Fruit fly (Drosophila melanogaster) whole organism, prepupa: ENCODE measurements around the gene kis.

Experiments
- CG10669 ChIP-seq: fragments of 200-800 bp; sonication (Bioruptor generic); optimal IDR thresholded peaks from 3 replicates; lab custom pipeline; 2018; ENCODE audit warnings: missing biosample characterization, mild to moderate bottlenecking, missing genetic modification characterization, moderate library complexity
- CG11294 ChIP-seq: fragments of 200-800 bp; sonication (Bioruptor generic); IDR thresholded peaks from 2 replicates; pipeline ENCODE4 v1.3.6; 2022; ENCODE audit warnings: missing biosample characterization, missing genetic modification characterization
- CG15336 ChIP-seq: fragments of 200-800 bp; sonication (Bioruptor generic); IDR thresholded peaks from 2 replicates; pipeline ENCODE4 v1.3.6; 2022; ENCODE audit warnings: missing biosample characterization, missing genetic modification characterization
- CG16779 ChIP-seq: fragments of 200-800 bp; sonication (Bioruptor generic); optimal IDR thresholded peaks from 3 replicates; lab custom pipeline; 2017; ENCODE audit warnings: missing biosample characterization, mild to moderate bottlenecking, missing genetic modification characterization
- CG3032 ChIP-seq: fragments of 200-800 bp; optimal IDR thresholded peaks from 2 replicates; lab custom pipeline; 2019; ENCODE audit warnings: missing biosample characterization, mild to moderate bottlenecking, missing genetic modification characterization, moderate library complexity
- CG31627 ChIP-seq: fragments of 200-800 bp; sonication (Bioruptor generic); optimal IDR thresholded peaks from 3 replicates; lab custom pipeline; 2016; ENCODE audit warnings: missing biosample characterization, missing genetic modification characterization
- CG3919 ChIP-seq: fragments of 200-800 bp; sonication (Bioruptor generic); optimal IDR thresholded peaks from 3 replicates; lab custom pipeline; 2016; ENCODE audit warnings: missing biosample characterization, missing genetic modification characterization
- CG4318 ChIP-seq: fragments of 200-800 bp; sonication (Bioruptor generic); optimal IDR thresholded peaks from 3 replicates; lab custom pipeline; 2017; ENCODE audit warnings: missing biosample characterization, mild to moderate bottlenecking, missing genetic modification characterization
- CG6163 ChIP-seq: fragments of 200-800 bp; sonication (Bioruptor generic); IDR thresholded peaks from 3 replicates; pipeline ENCODE4 v1.3.6; 2022; ENCODE audit warnings: missing biosample characterization, missing genetic modification characterization
- CG6792 ChIP-seq: fragments of 200-800 bp; sonication (Bioruptor generic); optimal IDR thresholded peaks from 3 replicates; lab custom pipeline; 2016; ENCODE audit warnings: missing biosample characterization, missing genetic modification characterization
- CG6808 ChIP-seq: fragments of 200-800 bp; sonication (Bioruptor generic); optimal IDR thresholded peaks from 3 replicates; lab custom pipeline; 2017; ENCODE audit warnings: missing biosample characterization, missing genetic modification characterization, mild to moderate bottlenecking, moderate library complexity, missing genetic modification reagents
- CG6854 ChIP-seq: fragments of 200-800 bp; sonication (Bioruptor generic); optimal IDR thresholded peaks from 2 replicates; lab custom pipeline; 2017; ENCODE audit warnings: missing biosample characterization, mild to moderate bottlenecking, missing genetic modification characterization
- CG7368 ChIP-seq: fragments of 200-800 bp; sonication (Bioruptor generic); optimal IDR thresholded peaks from 3 replicates; lab custom pipeline; 2016; ENCODE audit warnings: missing biosample characterization, missing genetic modification characterization
- CG8119 ChIP-seq: fragments of 200-800 bp; sonication (Bioruptor generic); IDR thresholded peaks from 3 replicates; pipeline ENCODE4 v1.3.6; 2022; ENCODE audit warnings: missing biosample characterization, missing genetic modification characterization
- CG8319 ChIP-seq: fragments of 200-800 bp; sonication (Bioruptor generic); optimal IDR thresholded peaks from 3 replicates; lab custom pipeline; 2016; ENCODE audit warnings: missing biosample characterization, missing genetic modification characterization
- CG8632 ChIP-seq: fragments of 200-800 bp; sonication (Bioruptor generic); optimal IDR thresholded peaks from 3 replicates; lab custom pipeline; 2016; ENCODE audit warnings: missing biosample characterization, missing genetic modification characterization
- CG9139 ChIP-seq: fragments of 200-800 bp; sonication (Bioruptor generic); optimal IDR thresholded peaks from 3 replicates; lab custom pipeline; 2017; ENCODE audit warnings: missing biosample characterization, mild to moderate bottlenecking, missing genetic modification characterization
- Eip75B ChIP-seq: fragments of 200-800 bp; sonication (Bioruptor generic); optimal IDR thresholded peaks from 3 replicates; lab custom pipeline; 2016; ENCODE audit warnings: missing biosample characterization, missing genetic modification characterization
- Eip78C ChIP-seq: fragments of 200-800 bp; sonication (Bioruptor generic); peaks from one replicate; lab custom pipeline; 2016; ENCODE audit warnings: missing biosample characterization, missing genetic modification characterization
- Eip93F ChIP-seq: fragments of 200-800 bp; sonication (Bioruptor generic); optimal IDR thresholded peaks from 2 replicates; lab custom pipeline; 2016; ENCODE audit warnings: missing biosample characterization, mild to moderate bottlenecking, missing genetic modification characterization
- Ets21C ChIP-seq: fragments of 200-800 bp; sonication (Bioruptor generic); optimal IDR thresholded peaks from 3 replicates; lab custom pipeline; 2016; ENCODE audit warnings: missing biosample characterization, missing genetic modification characterization
- Ets96B ChIP-seq: fragments of 200-800 bp; optimal IDR thresholded peaks from 2 replicates; lab custom pipeline; 2019; ENCODE audit warnings: missing biosample characterization, mild to moderate bottlenecking, missing genetic modification characterization, moderate library complexity
- Gug ChIP-seq: fragments of 200-800 bp; sonication (Bioruptor generic); IDR thresholded peaks from 2 replicates; pipeline ENCODE4 v1.3.6; 2022; ENCODE audit warnings: missing biosample characterization, missing genetic modification characterization
- Hr38 ChIP-seq: sonication (Bioruptor generic); optimal IDR thresholded peaks from 2 replicates; lab custom pipeline; 2016; ENCODE audit warnings: missing biosample characterization, missing genetic modification characterization
- Hr39 ChIP-seq: fragments of 200-800 bp; sonication (Bioruptor generic); optimal IDR thresholded peaks from 2 replicates; lab custom pipeline; 2016; ENCODE audit warnings: missing biosample characterization, missing genetic modification characterization
- Hr4 ChIP-seq: fragments of 200-800 bp; sonication (Bioruptor generic); optimal IDR thresholded peaks from 3 replicates; lab custom pipeline; 2016; ENCODE audit warnings: missing biosample characterization, missing genetic modification characterization
- Lpt ChIP-seq: fragments of 200-800 bp; sonication (Bioruptor generic); optimal IDR thresholded peaks from 3 replicates; lab custom pipeline; 2016; ENCODE audit warnings: missing biosample characterization, missing genetic modification characterization
- Met ChIP-seq: fragments of 200-800 bp; sonication (Bioruptor generic); optimal IDR thresholded peaks from 3 replicates; lab custom pipeline; 2016; ENCODE audit warnings: missing biosample characterization, missing genetic modification characterization
- Smox ChIP-seq: fragments of 200-800 bp; sonication (Bioruptor generic); optimal IDR thresholded peaks from 3 replicates; lab custom pipeline; 2016; ENCODE audit warnings: missing biosample characterization, missing genetic modification characterization
- Sox102F ChIP-seq: fragments of 200-800 bp; sonication (Bioruptor generic); optimal IDR thresholded peaks from 2 replicates; lab custom pipeline; 2016; ENCODE audit warnings: missing biosample characterization, mild to moderate bottlenecking, missing genetic modification characterization
- Sox14 ChIP-seq: fragments of 200-800 bp; sonication (Bioruptor generic); optimal IDR thresholded peaks from 3 replicates; lab custom pipeline; 2016; ENCODE audit warnings: missing biosample characterization, missing genetic modification characterization
- Sox15 ChIP-seq: fragments of 200-800 bp; sonication (Bioruptor generic); optimal IDR thresholded peaks from 3 replicates; lab custom pipeline; 2016; ENCODE audit warnings: missing biosample characterization, missing genetic modification characterization
- achi ChIP-seq: fragments of 200-800 bp; sonication (Bioruptor generic); optimal IDR thresholded peaks from 3 replicates; lab custom pipeline; 2016; ENCODE audit warnings: missing biosample characterization, missing genetic modification characterization
- cyc ChIP-seq: fragments of 200-800 bp; sonication (Bioruptor generic); optimal IDR thresholded peaks from 3 replicates; lab custom pipeline; 2016; ENCODE audit warnings: missing biosample characterization, missing genetic modification characterization
- dac ChIP-seq: fragments of 200-800 bp; sonication (Bioruptor generic); optimal IDR thresholded peaks from 2 replicates; lab custom pipeline; 2017; ENCODE audit warnings: missing biosample characterization, mild to moderate bottlenecking, missing genetic modification characterization
- dsx ChIP-seq: fragments of 200-800 bp; optimal IDR thresholded peaks from 3 replicates; lab custom pipeline; 2019; ENCODE audit warnings: missing biosample characterization, mild to moderate bottlenecking, missing genetic modification characterization, moderate library complexity; ENCODE audit not compliant: poor library complexity, severe bottlenecking
- fd59A ChIP-seq: fragments of 200-800 bp; sonication (Bioruptor generic); optimal IDR thresholded peaks from 2 replicates; lab custom pipeline; 2017; ENCODE audit warnings: missing biosample characterization, mild to moderate bottlenecking, missing genetic modification characterization, missing genetic modification reagents
- fd85E ChIP-seq: fragments of 200-800 bp; sonication (Bioruptor generic); optimal IDR thresholded peaks from 3 replicates; lab custom pipeline; 2016; ENCODE audit warnings: missing biosample characterization, missing genetic modification characterization
- fkh ChIP-seq: fragments of 200-800 bp; sonication (Bioruptor generic); optimal IDR thresholded peaks from 3 replicates; lab custom pipeline; 2017; ENCODE audit warnings: missing biosample characterization, mild to moderate bottlenecking, missing genetic modification characterization, moderate library complexity
- lz ChIP-seq: fragments of 200-800 bp; sonication (Bioruptor generic); optimal IDR thresholded peaks from 3 replicates; lab custom pipeline; 2016; ENCODE audit warnings: missing biosample characterization, missing genetic modification characterization
- net ChIP-seq: fragments of 200-800 bp; sonication (Bioruptor generic); optimal IDR thresholded peaks from 3 replicates; lab custom pipeline; 2016; ENCODE audit warnings: missing biosample characterization, missing genetic modification characterization
- pdm3 ChIP-seq: fragments of 200-800 bp; sonication (Bioruptor generic); optimal IDR thresholded peaks from 3 replicates; lab custom pipeline; 2016; ENCODE audit warnings: missing biosample characterization, missing genetic modification characterization
- salr ChIP-seq, 2 experiments: fragments of 200-800 bp; sonication (Bioruptor generic); optimal IDR thresholded peaks; 3 replicates each; lab custom pipeline; 2016 to 2018; ENCODE audit warnings: missing biosample characterization in 2 of 2, missing genetic modification characterization in 2 of 2, mild to moderate bottlenecking in 1 of 2
- spab ChIP-seq: fragments of 200-800 bp; sonication (Bioruptor generic); optimal IDR thresholded peaks from 2 replicates; lab custom pipeline; 2017; ENCODE audit warnings: missing biosample characterization, mild to moderate bottlenecking, missing genetic modification characterization, missing genetic modification reagents
- ss ChIP-seq, 2 experiments: fragments of 200-800 bp; sonication (Bioruptor generic); optimal IDR thresholded peaks; 2 replicates in 1 of 2; 3 replicates in 1 of 2; lab custom pipeline; 2017 to 2018; ENCODE audit warnings: mild to moderate bottlenecking in 2 of 2, missing biosample characterization in 2 of 2, missing genetic modification characterization in 2 of 2, moderate library complexity in 1 of 2
- svp ChIP-seq: fragments of 200-800 bp; sonication (Bioruptor generic); peaks from one replicate; lab custom pipeline; 2016; ENCODE audit warnings: missing biosample characterization, missing genetic modification characterization

Gene kis

DNA sequence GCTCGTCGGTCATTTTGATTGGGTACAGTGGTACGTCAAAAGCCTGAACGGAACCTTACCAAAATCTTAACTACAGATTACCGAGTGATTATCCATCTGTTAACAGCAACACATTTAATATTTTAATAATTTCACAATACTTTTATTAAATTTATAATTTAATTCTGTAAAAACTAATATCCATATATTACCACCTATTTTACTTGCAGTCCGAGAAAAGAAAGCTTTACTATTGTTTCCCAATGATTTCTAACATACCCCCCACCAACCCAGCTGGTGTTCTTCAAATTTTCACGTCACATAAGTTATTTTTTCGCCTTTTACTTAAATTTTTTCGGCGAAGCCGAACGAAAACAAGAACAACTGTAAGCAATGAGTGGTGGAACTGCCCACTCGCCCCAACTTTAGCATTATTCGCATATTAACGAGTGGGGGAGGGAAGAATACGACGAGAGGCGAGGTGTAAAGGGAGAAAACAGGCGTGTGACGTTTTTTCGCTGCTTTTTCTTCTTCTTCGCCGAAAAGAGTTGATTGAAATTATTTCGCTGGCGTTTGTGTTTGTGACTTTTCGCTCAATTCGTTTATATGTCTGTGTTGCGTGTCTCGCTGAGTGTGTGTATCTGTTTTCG lies 2.7 kb downstream of the kis start (continued):
- TF ChIP-seq Eip75B (GFP tag; lab: Kevin White, UChicago) (no peak), CG31627 (GFP tag; lab: Kevin White, UChicago) (peak; percentile 51), CG4318 (peak; percentile 78), CG6163 (0 out of 3 replicates have a peak, but pooled peaks have one; percentile 11), Sox15 (GFP tag; lab: Kevin White, UChicago) (peak; percentile 46), CG6854 (peak; percentile 52), Sox102F (GFP tag; lab: Kevin White, UChicago) (peak; percentile 67), CG6792 (peak; percentile 73), Hr39 (GFP tag; lab: Kevin White, UChicago) (peak; percentile 58), CG6808 (GFP tag; lab: Kevin White, UChicago) (peak; percentile 42), CG3032 (peak; percentile 56), CG8319 (GFP tag; lab: Kevin White, UChicago) (peak; percentile 55), Ets96B (tag; lab: Kevin White, UChicago) (peak; percentile 67), lz (peak; percentile 55), Ets21C (no peak), ss (GFP tag; optimal IDR thresholded peaks at IDR 0.05; lab: Kevin White, UChicago) (peak in 1 of 2 experiments; percentile 41), fd59A (GFP tag; lab: Kevin White, UChicago) (peak; percentile 34), cyc (peak; percentile 54), CG16779 (tag; lab: Kevin White, UChicago) (peak; percentile 25), dac (GFP tag; lab: Kevin White, UChicago) (peak; percentile 63), Sox14 (GFP tag; lab: Kevin White, UChicago) (peak; percentile 53), CG9139 (no peak), fd85E (peak; percentile 38), CG15336 (GFP tag; lab: Robert Waterston, UW) (peak; percentile 70), Lpt (GFP tag; lab: Kevin White, UChicago) (peak; percentile 5), CG8119 (peak; percentile 68), Met (GFP tag; lab: Kevin White, UChicago) (peak; percentile 77), Gug (GFP tag; lab: Robert Waterston, UW) (peak; percentile 39; the same call in 1 of the 2 replicates), Eip93F (GFP tag; lab: Kevin White, UChicago) (peak; percentile 57), Smox (GFP tag; lab: Kevin White, UChicago) (peak; percentile 74), Eip78C (peak; percentile 88), svp (GFP tag; lab: Kevin White, UChicago) (peak; percentile 71), spab (peak; percentile 61), Hr38 (GFP tag; lab: Kevin White, UChicago) (no peak), salr (GFP tag; optimal IDR thresholded peaks at IDR 0.05; lab: Kevin White, UChicago) (peak in 1 of 2 experiments; percentile 79), pdm3 (GFP tag; lab: Kevin White, UChicago) (peak; percentile 51)

DNA sequence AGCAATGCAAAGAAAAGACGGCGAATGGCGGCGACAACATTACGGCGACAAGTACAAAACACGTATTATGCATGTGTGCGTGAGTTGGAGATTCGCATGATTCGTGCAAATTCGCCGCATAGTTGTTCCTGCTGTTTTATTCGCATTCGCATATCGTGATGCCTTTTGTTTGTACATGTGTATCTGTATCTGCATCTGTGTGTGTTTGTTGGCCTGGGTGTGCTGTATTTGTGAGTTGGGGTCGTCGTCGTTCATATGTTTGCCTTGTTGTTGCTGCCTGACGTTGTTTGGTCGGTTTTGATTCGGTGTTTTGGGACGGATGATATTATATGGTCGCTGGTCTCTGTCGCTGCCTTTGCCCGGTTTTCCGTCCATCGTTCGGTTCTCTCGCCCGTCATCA lies 3.2 kb downstream of the kis start:
- TF ChIP-seq Eip78C (no peak), ss (GFP tag; optimal IDR thresholded peaks at IDR 0.05; lab: Kevin White, UChicago) (peak in 1 of 2 experiments; percentile 43)

DNA sequence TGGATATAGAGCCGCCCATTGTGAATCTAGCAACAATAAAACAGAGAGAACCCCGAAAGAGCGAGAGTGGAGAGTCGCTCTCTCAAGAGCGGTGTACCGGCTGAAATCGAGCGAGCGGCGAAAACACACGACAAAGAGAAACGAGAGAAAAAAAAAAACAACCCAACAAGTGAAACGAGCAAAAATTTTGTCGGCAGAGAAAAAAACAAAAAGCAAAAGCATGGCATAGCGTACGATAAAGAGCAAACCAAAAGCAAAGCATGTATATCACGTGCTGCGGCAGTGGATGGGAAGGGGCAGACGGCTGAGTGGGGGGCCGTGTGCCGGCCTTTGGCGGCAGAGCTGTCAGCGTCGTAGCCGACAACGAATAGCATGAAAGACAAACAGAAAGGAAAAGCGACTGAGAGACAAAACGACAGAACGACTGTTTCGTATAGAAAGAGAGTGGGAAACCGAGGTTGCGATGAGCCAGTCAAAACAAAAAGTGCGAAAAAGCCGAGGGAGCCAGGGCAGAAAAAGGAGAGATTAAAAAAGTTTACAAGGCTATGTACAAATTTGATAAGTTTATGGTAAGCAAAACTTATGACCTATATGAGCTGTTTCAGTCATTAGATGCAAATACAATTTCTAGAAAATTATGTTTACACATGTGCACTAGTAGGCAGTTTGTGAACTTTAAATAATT lies 3.8 kb downstream of the kis start:
- TF ChIP-seq fkh (GFP tag; lab: Kevin White, UChicago) (peak; percentile 80), CG6808 (GFP tag; lab: Kevin White, UChicago) (peak; percentile 79), Sox14 (GFP tag; lab: Kevin White, UChicago) (peak; percentile 43), salr (GFP tag; optimal IDR thresholded peaks at IDR 0.05; lab: Kevin White, UChicago) (peak; percentile 41 to 50), CG7368 (GFP tag; lab: Kevin White, UChicago) (peak; percentile 36), spab (peak; percentile 60), CG8319 (GFP tag; lab: Kevin White, UChicago) (peak; percentile 8), Hr4 (GFP tag; lab: Kevin White, UChicago) (no peak), achi (GFP tag; lab: Kevin White, UChicago) (peak; percentile 39), CG6163 (peak; percentile 96), CG3032 (peak; percentile 14), CG8632 (GFP tag; lab: Kevin White, UChicago) (peak; percentile 20), Lpt (GFP tag; lab: Kevin White, UChicago) (peak; percentile 79), CG10669 (GFP tag; lab: Kevin White, UChicago) (no peak), Hr38 (GFP tag; lab: Kevin White, UChicago) (peak; percentile 33), CG6854 (peak; percentile 81), CG9139 (peak; percentile 88), CG11294 (GFP tag; lab: Robert Waterston, UW) (peak; percentile 66; the same call in 1 of the 2 replicates), CG3919 (GFP tag; lab: Kevin White, UChicago) (peak; percentile 56), dsx (GFP tag; lab: Kevin White, UChicago) (peak; percentile 56), net (peak; percentile 76)
